Worm (Caenorhabditis elegans): ENCODE measurements around the gene fat-6.

Gene fat-6

ce11 chrIV:11914837-11915737 is at the start of gene fat-6 (continued):
- TF ChIP-seq ceh-90 (tag; optimal IDR thresholded peaks at IDR 0.05) (no peak), ceh-88 (GFP tag; IDR thresholded peaks at IDR 0.05) (no peak), egl-27 (tag; optimal IDR thresholded peaks at IDR 0.05) (no peak), nhr-90 (tag; optimal IDR thresholded peaks at IDR 0.05; ENCODE audit: poor library complexity) (no peak), nhr-71 (tag; optimal IDR thresholded peaks at IDR 0.05) (peak; percentile 31), alr-1 (tag; optimal IDR thresholded peaks at IDR 0.05; ENCODE audit: borderline replicate concordance) (no peak), ces-1 (GFP tag; optimal IDR thresholded peaks at IDR 0.05) (no peak), fkh-4 (tag; optimal IDR thresholded peaks at IDR 0.05; ENCODE audit: borderline replicate concordance) (no peak), hpl-2 (GFP tag; optimal IDR thresholded peaks at IDR 0.05) (no peak), ceh-8 (GFP tag; optimal IDR thresholded peaks at IDR 0.05) (no peak), zip-4 (GFP tag; optimal IDR thresholded peaks at IDR 0.05) (no peak), pqm-1 (tag; optimal IDR thresholded peaks at IDR 0.05) (no peak), lir-3 (tag; optimal IDR thresholded peaks at IDR 0.05; ENCODE audit: poor library complexity) (no peak), lsy-2 (tag; optimal IDR thresholded peaks at IDR 0.05) (no peak), ztf-4 (tag; optimal IDR thresholded peaks at IDR 0.05) (no peak), aha-1 (tag; optimal IDR thresholded peaks at IDR 0.05) (no peak), sup-37 (GFP tag; optimal IDR thresholded peaks at IDR 0.05) (no peak), pag-3 (tag; optimal IDR thresholded peaks at IDR 0.05; ENCODE audit: borderline replicate concordance, insufficient read depth) (no peak), nhr-237 (tag; optimal IDR thresholded peaks at IDR 0.05) (no peak), ceh-82 (tag; optimal IDR thresholded peaks at IDR 0.05) (no peak), irx-1 (tag; optimal IDR thresholded peaks at IDR 0.05) (no peak), swsn-7 (tag; optimal IDR thresholded peaks at IDR 0.05) (no peak), lin-35 (GFP tag; optimal IDR thresholded peaks at IDR 0.05) (peak in 1 of 2 experiments; percentile 24), pax-3 (tag; optimal IDR thresholded peaks at IDR 0.05) (no peak), nhr-20 (tag; optimal IDR thresholded peaks at IDR 0.05) (peak; percentile 32), elt-2 (tag; optimal IDR thresholded peaks at IDR 0.05) (peak; percentile 49), fkh-8 (tag; optimal IDR thresholded peaks at IDR 0.05) (no peak), mdl-1 (tag; optimal IDR thresholded peaks at IDR 0.05) (peak in 1 of 2 experiments; percentile 21), nhr-76 (tag; optimal IDR thresholded peaks at IDR 0.05) (no peak), lin-39 (tag; optimal IDR thresholded peaks at IDR 0.05) (no peak), nhr-84 (tag; optimal IDR thresholded peaks at IDR 0.05) (no peak)

- TF ChIP-seq C16A3.4 (tag; optimal IDR thresholded peaks at IDR 0.05) (peak; percentile 86), snu-23 (GFP tag; optimal IDR thresholded peaks at IDR 0.05) (peak; percentile 80), nhr-84 (tag; optimal IDR thresholded peaks at IDR 0.05) (no peak), swsn-7 (tag; optimal IDR thresholded peaks at IDR 0.05) (peak; percentile 81), elt-2 (tag; optimal IDR thresholded peaks at IDR 0.05) (peak; percentile 76), tlp-1 (tag; optimal IDR thresholded peaks at IDR 0.05) (no peak), nhr-90 (tag; optimal IDR thresholded peaks at IDR 0.05; ENCODE audit: poor library complexity) (peak; percentile 88), pqm-1 (tag; optimal IDR thresholded peaks at IDR 0.05) (no peak), fkh-4 (tag; optimal IDR thresholded peaks at IDR 0.05; ENCODE audit: borderline replicate concordance) (peak; percentile 29), hpl-2 (GFP tag; optimal IDR thresholded peaks at IDR 0.05) (no peak), ceh-63 (GFP tag; optimal IDR thresholded peaks at IDR 0.05) (no peak), dpl-1 (GFP tag; optimal IDR thresholded peaks at IDR 0.05) (peak; percentile 93 to 96 (median 94)), fos-1 (tag; optimal IDR thresholded peaks at IDR 0.05) (peak; percentile 67), C04F5.9 (tag; optimal IDR thresholded peaks at IDR 0.05) (peak; percentile 56), hlh-17 (GFP tag; optimal IDR thresholded peaks at IDR 0.05; ENCODE audit: borderline replicate concordance) (no peak), alr-1 (tag; optimal IDR thresholded peaks at IDR 0.05; ENCODE audit: borderline replicate concordance) (no peak), snpc-4 (tag; optimal IDR thresholded peaks at IDR 0.05) (peak; percentile 40), zip-4 (GFP tag; optimal IDR thresholded peaks at IDR 0.05) (peak; percentile 45), tbx-2 (tag; optimal IDR thresholded peaks at IDR 0.05) (peak; percentile 83), xbp-1 (tag; optimal IDR thresholded peaks at IDR 0.05) (peak; percentile 71), sox-4 (tag; optimal IDR thresholded peaks at IDR 0.05) (peak; percentile 59), unc-86 (tag; optimal IDR thresholded peaks at IDR 0.05) (peak; percentile 75), lin-35 (GFP tag; optimal IDR thresholded peaks at IDR 0.05) (peak; percentile 92 to 96), egl-13 (tag; optimal IDR thresholded peaks at IDR 0.05) (peak; percentile 47), ceh-82 (tag; optimal IDR thresholded peaks at IDR 0.05) (peak; percentile 65 to 75 (median 70)), blmp-1 (tag; optimal IDR thresholded peaks at IDR 0.05) (peak; percentile 70)
These were observed 46.2 kb upstream of the fat-6 start, which contains the start of gene ZK829.7 for ce11 chrIV:11961485-11962255. Gene ZK829.7, minus strand, starts transcription at chrIV:11961535.
